Worm (Caenorhabditis elegans): Measurements from ENCODE around the gene brc-1.

- TF ChIP-seq F44E2.7 (GFP tag; IDR thresholded peaks at IDR 0.05) (no peak), pqm-1 (tag; optimal IDR thresholded peaks at IDR 0.05) (peak; percentile 77), Y105C5A.15 (GFP tag; IDR thresholded peaks at IDR 0.05) (no peak)
Measured at ce11 chrIII:3887586-3887985, 24.8 kb upstream of the brc-1 start.
